Fruit fly (Drosophila melanogaster) S2 (cell line): ENCODE data around the gene CG14315.

Source experiments
- CG8478 ChIP-seq: fragments of >200 bp; optimal IDR thresholded peaks from 2 replicates; lab custom pipeline; 2018
- CTCF ChIP-seq, 2 experiments: fragments of >200 bp; optimal IDR thresholded peaks; 2 replicates each; lab custom pipeline; 2018

DNA sequence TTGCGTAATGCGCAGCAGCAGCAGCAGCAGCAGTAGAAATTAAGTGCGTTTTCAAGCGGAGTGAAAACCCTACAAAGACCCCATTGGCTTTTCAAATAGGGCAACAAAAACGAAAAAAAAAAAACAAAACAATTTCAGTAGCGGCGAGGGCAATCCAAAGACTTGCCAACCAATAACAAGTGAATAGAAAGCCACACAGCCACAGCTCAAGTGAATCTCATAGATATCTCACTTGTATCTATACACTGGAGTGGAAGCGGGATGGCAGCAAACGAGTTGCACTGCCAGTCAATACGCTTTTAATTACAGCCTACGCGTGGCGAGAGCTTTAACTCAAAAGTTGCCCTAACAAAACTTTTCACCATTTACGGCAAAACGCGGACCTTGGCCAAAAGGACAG is 40.3 kb upstream of the CG14315 start:
- TF ChIP-seq CG8478 (lab: Kevin White, UChicago) (no peak), CTCF (optimal IDR thresholded peaks at IDR 0.05; lab: Kevin White, UChicago) (no peak)
